Fruit fly (Drosophila melanogaster): Measurements from ENCODE around the gene gcm2.

gcm2 gene

dm6 chr2L:9564527-9564926 is 43.8 kb upstream of the gcm2 start (continued):
- TF ChIP-seq Ada2b (GFP tag; IDR thresholded peaks at IDR 0.05) (peak; percentile 35; the same call in 1 of the 2 replicates), CG4360 (GFP tag; IDR thresholded peaks at IDR 0.05) (no peak), CG32772 (GFP tag; IDR thresholded peaks at IDR 0.05) (no peak), CG3847 (GFP tag; IDR thresholded peaks at IDR 0.05) (0 out of 2 replicates have a peak, but pooled peaks have one; percentile 18), CG15696 (tag; optimal IDR thresholded peaks at IDR 0.05) (no peak), CG4820 (GFP tag; optimal IDR thresholded peaks at IDR 0.05) (no peak), Ets97D (GFP tag; optimal IDR thresholded peaks at IDR 0.05) (no peak), TFAM (GFP tag; optimal IDR thresholded peaks at IDR 0.05) (no peak), CG4617 (GFP tag; optimal IDR thresholded peaks at IDR 0.05; ENCODE audit: borderline replicate concordance) (no peak), dmrt11E (tag; optimal IDR thresholded peaks at IDR 0.05) (no peak), ap (GFP tag; IDR thresholded peaks at IDR 0.05) (no peak), CG8281 (tag; optimal IDR thresholded peaks at IDR 0.05) (no peak), tll (GFP tag; optimal IDR thresholded peaks at IDR 0.05) (no peak), CG14050 (GFP tag; IDR thresholded peaks at IDR 0.05) (no peak), Mad (GFP tag; optimal IDR thresholded peaks at IDR 0.05) (no peak), MESR4 (GFP tag; optimal IDR thresholded peaks at IDR 0.05) (no peak), CG1233 (GFP tag; optimal IDR thresholded peaks at IDR 0.05) (no peak), CG8089 (GFP tag; optimal IDR thresholded peaks at IDR 0.05) (no peak), CG16863 (GFP tag; optimal IDR thresholded peaks at IDR 0.05) (no peak), ken (GFP tag; IDR thresholded peaks at IDR 0.05) (no peak), CG12071 (GFP tag; optimal IDR thresholded peaks at IDR 0.05) (no peak), sim (GFP tag; IDR thresholded peaks at IDR 0.05) (no peak), H15 (GFP tag; IDR thresholded peaks at IDR 0.05) (no peak), Eip74EF (GFP tag; optimal IDR thresholded peaks at IDR 0.05) (peak in 1 of 2 experiments; percentile 25), CG12744 (GFP tag; optimal IDR thresholded peaks at IDR 0.05) (no peak), CG4424 (GFP tag; optimal IDR thresholded peaks at IDR 0.05) (no peak), CG17612 (GFP tag; IDR thresholded peaks at IDR 0.05) (no peak), CG6175 (GFP tag; IDR thresholded peaks at IDR 0.05) (no peak), CG17359 (tag; optimal IDR thresholded peaks at IDR 0.05) (peak; percentile 53), CG32532 (GFP tag; IDR thresholded peaks at IDR 0.05) (peak; percentile 28; the same call in 1 of the 2 replicates), CG7271 (tag; optimal IDR thresholded peaks at IDR 0.05) (no peak), zf30C (GFP tag; optimal IDR thresholded peaks at IDR 0.05) (no peak), unpg (GFP tag; optimal IDR thresholded peaks at IDR 0.05) (peak; percentile 42), gsb (GFP tag; IDR thresholded peaks at IDR 0.05) (no peak), sc (optimal IDR thresholded peaks at IDR 0.05) (no peak), sc (GFP tag; optimal IDR thresholded peaks at IDR 0.05) (no peak), Dek (tag; optimal IDR thresholded peaks at IDR 0.05) (peak; percentile 46), Bgb (GFP tag; IDR thresholded peaks at IDR 0.05; ENCODE audit: partially characterized antibody) (no peak), CG12391 (tag; optimal IDR thresholded peaks at IDR 0.05) (peak; percentile 49), Stat92E (GFP tag; optimal IDR thresholded peaks at IDR 0.05) (no peak), CG9876 (GFP tag; optimal IDR thresholded peaks at IDR 0.05) (no peak), CG10274 (GFP tag; optimal IDR thresholded peaks at IDR 0.05) (no peak), jing (GFP tag; optimal IDR thresholded peaks at IDR 0.05) (no peak), aop (GFP tag; IDR thresholded peaks at IDR 0.05) (no peak), az2 (GFP tag; optimal IDR thresholded peaks at IDR 0.05) (peak; percentile 8), CG15479 (GFP tag; optimal IDR thresholded peaks at IDR 0.05) (no peak), chn (GFP tag; optimal IDR thresholded peaks at IDR 0.05) (no peak), pnt (GFP tag; optimal IDR thresholded peaks at IDR 0.05) (no peak), CG18599 (GFP tag; optimal IDR thresholded peaks at IDR 0.05) (peak; percentile 68), eyg (GFP tag; optimal IDR thresholded peaks at IDR 0.05) (no peak), CG16813 (GFP tag; IDR thresholded peaks at IDR 0.05; ENCODE audit: partially characterized antibody) (no peak)

Measured in whole organism, embryonic.